Fruit fly (Drosophila melanogaster) whole organism, embryonic: ENCODE measurements around the gene CG5510.

Source experiments
- Atf-2 ChIP-seq: fragments of 200-800 bp; sonication (Bioruptor generic); optimal IDR thresholded peaks from 2 replicates; lab custom pipeline; 2016; ENCODE audit warnings: missing biosample characterization, missing genetic modification characterization
- Bteb2 ChIP-seq: fragments of 200-800 bp; sonication (Bioruptor generic); optimal IDR thresholded peaks from 2 replicates; lab custom pipeline; 2016; ENCODE audit warnings: missing biosample characterization, missing genetic modification characterization
- CG10321 ChIP-seq: fragments of 200-800 bp; sonication (Bioruptor generic); IDR thresholded peaks from 2 replicates; pipeline ENCODE4 v1.3.6; 2022; ENCODE audit warnings: missing biosample characterization, missing genetic modification characterization
- CG10462 ChIP-seq: fragments of 200-800 bp; sonication (Bioruptor generic); optimal IDR thresholded peaks from 2 replicates; lab custom pipeline; 2016; ENCODE audit warnings: missing biosample characterization, missing genetic modification characterization
- CG11456 ChIP-seq: fragments of 200-800 bp; sonication (Bioruptor generic); IDR thresholded peaks from 3 replicates; pipeline ENCODE4 v1.3.6; 2022; ENCODE audit warnings: missing biosample characterization, missing genetic modification characterization
- CG13624 ChIP-seq: fragments of 200-800 bp; sonication (Bioruptor generic); optimal IDR thresholded peaks from 2 replicates; lab custom pipeline; 2016; ENCODE audit warnings: missing biosample characterization, missing genetic modification characterization
- CG13894 ChIP-seq: fragments of 200-800 bp; sonication (Bioruptor generic); optimal IDR thresholded peaks from 3 replicates; lab custom pipeline; 2018; ENCODE audit warnings: missing biosample characterization, mild to moderate bottlenecking, missing genetic modification characterization, moderate library complexity
- CG14860 ChIP-seq: fragments of 200-800 bp; sonication (Bioruptor generic); IDR thresholded peaks from 3 replicates; pipeline ENCODE4 v1.3.6; 2022; ENCODE audit warnings: missing biosample characterization, missing genetic modification characterization; ENCODE audit not compliant: partially characterized antibody
- CG15601 ChIP-seq: fragments of 200-800 bp; sonication (Bioruptor generic); optimal IDR thresholded peaks from 3 replicates; lab custom pipeline; 2019; ENCODE audit warnings: missing biosample characterization, mild to moderate bottlenecking, missing genetic modification characterization, moderate library complexity
- CG1602 ChIP-seq: fragments of 200-800 bp; sonication (Bioruptor generic); optimal IDR thresholded peaks from 3 replicates; lab custom pipeline; 2016; ENCODE audit warnings: missing biosample characterization, missing genetic modification characterization
- CG16863 ChIP-seq: fragments of 200-800 bp; sonication (Bioruptor generic); optimal IDR thresholded peaks from 3 replicates; lab custom pipeline; 2016; ENCODE audit warnings: missing biosample characterization, missing genetic modification characterization
- CG17802 ChIP-seq: fragments of 200-800 bp; sonication (Bioruptor generic); optimal IDR thresholded peaks from 2 replicates; lab custom pipeline; 2018; ENCODE audit warnings: missing biosample characterization, mild to moderate bottlenecking, missing genetic modification characterization, moderate library complexity
- CG1832 ChIP-seq: fragments of 200-800 bp; sonication (Bioruptor generic); optimal IDR thresholded peaks from 2 replicates; lab custom pipeline; 2017; ENCODE audit warnings: missing biosample characterization, mild to moderate bottlenecking, missing genetic modification characterization, inconsistent platforms
- CG2129 ChIP-seq: fragments of 200-800 bp; sonication (Bioruptor generic); IDR thresholded peaks from 2 replicates; pipeline ENCODE4 v1.3.6; 2022; ENCODE audit warnings: missing biosample characterization, missing genetic modification characterization; ENCODE audit not compliant: partially characterized antibody
- CG2678 ChIP-seq: fragments of 200-800 bp; sonication (Bioruptor generic); optimal IDR thresholded peaks from 3 replicates; lab custom pipeline; 2019; ENCODE audit warnings: missing biosample characterization, mild to moderate bottlenecking, missing genetic modification characterization, moderate library complexity
- CG31388 ChIP-seq: fragments of 200-800 bp; sonication (Bioruptor generic); optimal IDR thresholded peaks from 2 replicates; lab custom pipeline; 2016; ENCODE audit warnings: missing biosample characterization, missing genetic modification characterization
- CG6175 ChIP-seq: fragments of 200-800 bp; sonication (Bioruptor generic); IDR thresholded peaks from 3 replicates; pipeline ENCODE4 v1.3.6; 2022; ENCODE audit warnings: missing biosample characterization, missing genetic modification characterization
- CG6272 ChIP-seq: fragments of 200-800 bp; sonication (Bioruptor generic); IDR thresholded peaks from 2 replicates; pipeline ENCODE4 v1.3.6; 2022; ENCODE audit warnings: missing biosample characterization, missing genetic modification characterization
- CG6689 ChIP-seq: fragments of 200-800 bp; sonication (Bioruptor generic); IDR thresholded peaks from 2 replicates; pipeline ENCODE4 v1.3.6; 2022; ENCODE audit warnings: missing biosample characterization, missing genetic modification characterization
- CG6813 ChIP-seq: fragments of 200-800 bp; sonication (Bioruptor generic); optimal IDR thresholded peaks from 2 replicates; lab custom pipeline; 2017; ENCODE audit warnings: missing biosample characterization, missing genetic modification characterization, mild to moderate bottlenecking, moderate library complexity, missing genetic modification reagents
- CG7745 ChIP-seq: fragments of 200-800 bp; sonication (Bioruptor generic); optimal IDR thresholded peaks from 2 replicates; lab custom pipeline; 2018; ENCODE audit warnings: missing biosample characterization, mild to moderate bottlenecking, missing genetic modification characterization, moderate library complexity
- CG7963 ChIP-seq: fragments of 200-800 bp; sonication (Bioruptor generic); IDR thresholded peaks from 3 replicates; pipeline ENCODE4 v1.3.6; 2022; ENCODE audit warnings: missing biosample characterization, missing genetic modification characterization; ENCODE audit not compliant: partially characterized antibody
- Camta ChIP-seq: fragments of 200-800 bp; sonication (Bioruptor generic); optimal IDR thresholded peaks from 2 replicates; lab custom pipeline; 2016; ENCODE audit warnings: missing biosample characterization, missing genetic modification characterization
- Fer1 ChIP-seq: fragments of 200-800 bp; sonication (Bioruptor generic); optimal IDR thresholded peaks from 2 replicates; lab custom pipeline; 2017; ENCODE audit warnings: missing biosample characterization, mild to moderate bottlenecking, missing genetic modification characterization
- HLH4C ChIP-seq: fragments of 200-800 bp; sonication (Bioruptor generic); IDR thresholded peaks from 3 replicates; pipeline ENCODE4 v1.3.6; 2022; ENCODE audit warnings: missing biosample characterization, missing genetic modification characterization; ENCODE audit not compliant: partially characterized antibody
- HmgD ChIP-seq: fragments of 200-800 bp; sonication (Bioruptor generic); optimal IDR thresholded peaks from 3 replicates; lab custom pipeline; 2016; ENCODE audit warnings: missing biosample characterization, missing genetic modification characterization
- Lim3 ChIP-seq: fragments of 200-800 bp; sonication (Bioruptor generic); IDR thresholded peaks from 2 replicates; pipeline ENCODE4 v1.3.6; 2022; ENCODE audit warnings: missing biosample characterization, missing genetic modification characterization
- Max ChIP-seq: fragments of 200-800 bp; sonication (Bioruptor generic); optimal IDR thresholded peaks from 2 replicates; lab custom pipeline; 2016; ENCODE audit warnings: missing biosample characterization, mild to moderate bottlenecking, missing genetic modification characterization
- NC2β ChIP-seq: fragments of 200-800 bp; sonication (Bioruptor generic); optimal IDR thresholded peaks from 2 replicates; lab custom pipeline; 2016; ENCODE audit warnings: missing biosample characterization, missing genetic modification characterization
- NfI ChIP-seq: fragments of 200-800 bp; sonication (Bioruptor generic); optimal IDR thresholded peaks from 3 replicates; lab custom pipeline; 2018; ENCODE audit warnings: missing biosample characterization, mild to moderate bottlenecking, missing genetic modification characterization, moderate library complexity
- Pdp1 ChIP-seq, 2 experiments: fragments of 200-800 bp; sonication (Bioruptor generic); optimal IDR thresholded peaks; 3 replicates each; lab custom pipeline; 2016; ENCODE audit warnings: missing biosample characterization in 2 of 2, missing genetic modification characterization in 2 of 2, mild to moderate bottlenecking in 1 of 2, moderate library complexity in 1 of 2
- Sox100B ChIP-seq: fragments of 200-800 bp; sonication (Bioruptor generic); optimal IDR thresholded peaks from 3 replicates; lab custom pipeline; 2018; ENCODE audit warnings: missing biosample characterization, mild to moderate bottlenecking, missing genetic modification characterization
- Sry-δ ChIP-seq: fragments of 200-800 bp; sonication (Bioruptor generic); optimal IDR thresholded peaks from 2 replicates; lab custom pipeline; 2016; ENCODE audit warnings: missing biosample characterization, missing genetic modification characterization
- Trl ChIP-seq, 3 experiments: fragments of >200 bp in 2 of 3; fragments of 200-800 bp in 1 of 3; sonication (Bioruptor generic) in 1 of 3; optimal IDR thresholded peaks; 2 replicates in 1 of 3; 3 replicates in 2 of 3; lab custom pipeline; 2016 to 2017; ENCODE audit warnings: missing biosample characterization in 1 of 3, missing genetic modification characterization in 1 of 3
- Vsx1 ChIP-seq: fragments of 200-800 bp; sonication (Bioruptor generic); optimal IDR thresholded peaks from 2 replicates; lab custom pipeline; 2017; ENCODE audit warnings: missing biosample characterization, mild to moderate bottlenecking, missing genetic modification characterization, missing genetic modification reagents
- aop ChIP-seq: fragments of 200-800 bp; sonication (Bioruptor generic); IDR thresholded peaks from 2 replicates; pipeline ENCODE4 v1.3.6; 2022; ENCODE audit warnings: missing biosample characterization, missing genetic modification characterization
- bigmax ChIP-seq: fragments of 200-800 bp; sonication (Bioruptor generic); optimal IDR thresholded peaks from 2 replicates; lab custom pipeline; 2018; ENCODE audit warnings: missing biosample characterization, mild to moderate bottlenecking, missing genetic modification characterization
- cas ChIP-seq: fragments of 200-800 bp; sonication (Bioruptor generic); IDR thresholded peaks from 2 replicates; pipeline ENCODE4 v1.3.6; 2022; ENCODE audit warnings: missing biosample characterization, missing genetic modification characterization
- crc ChIP-seq: fragments of 200-800 bp; sonication (Bioruptor generic); optimal IDR thresholded peaks from 2 replicates; lab custom pipeline; 2016; ENCODE audit warnings: missing biosample characterization, missing genetic modification characterization
- crol ChIP-seq: fragments of 200-800 bp; sonication (Bioruptor generic); IDR thresholded peaks from 2 replicates; pipeline ENCODE4 v1.3.6; 2022; ENCODE audit warnings: missing biosample characterization, missing genetic modification characterization
- disco-r ChIP-seq: fragments of 200-800 bp; sonication (Bioruptor generic); optimal IDR thresholded peaks from 2 replicates; lab custom pipeline; 2016; ENCODE audit warnings: missing biosample characterization, missing genetic modification characterization
- jigr1 ChIP-seq: fragments of 200-800 bp; sonication (Bioruptor generic); IDR thresholded peaks from 3 replicates; pipeline ENCODE4 v1.3.6; 2022; ENCODE audit warnings: missing biosample characterization, missing genetic modification characterization
- ken ChIP-seq: fragments of 200-800 bp; sonication (Bioruptor generic); IDR thresholded peaks from 3 replicates; pipeline ENCODE4 v1.3.6; 2022; ENCODE audit warnings: missing biosample characterization, missing genetic modification characterization
- knrl ChIP-seq: fragments of 200-800 bp; sonication (Bioruptor generic); IDR thresholded peaks from 3 replicates; pipeline ENCODE4 v1.3.6; 2022; ENCODE audit warnings: missing biosample characterization, missing genetic modification characterization; ENCODE audit not compliant: partially characterized antibody
- luna ChIP-seq: fragments of 200-800 bp; sonication (Bioruptor generic); optimal IDR thresholded peaks from 2 replicates; lab custom pipeline; 2016; ENCODE audit warnings: missing biosample characterization, missing genetic modification characterization
- pnt ChIP-seq: fragments of 200-800 bp; sonication (Bioruptor generic); optimal IDR thresholded peaks from 3 replicates; lab custom pipeline; 2016; ENCODE audit warnings: missing biosample characterization, missing genetic modification characterization
- ranshi ChIP-seq: fragments of 200-800 bp; sonication (Bioruptor generic); IDR thresholded peaks from 2 replicates; pipeline ENCODE4 v1.3.6; 2022; ENCODE audit warnings: missing biosample characterization, missing genetic modification characterization
- seq ChIP-seq: fragments of 200-800 bp; sonication (Bioruptor generic); IDR thresholded peaks from 2 replicates; pipeline ENCODE4 v1.3.6; 2022; ENCODE audit warnings: missing biosample characterization, missing genetic modification characterization
- trh ChIP-seq: fragments of 200-800 bp; sonication (Bioruptor generic); optimal IDR thresholded peaks from 2 replicates; lab custom pipeline; 2016; ENCODE audit warnings: missing biosample characterization, missing genetic modification characterization
- zf30C ChIP-seq: fragments of 200-800 bp; sonication (Bioruptor generic); optimal IDR thresholded peaks from 3 replicates; lab custom pipeline; 2018; ENCODE audit warnings: missing biosample characterization, mild to moderate bottlenecking, missing genetic modification characterization

CG5510 gene

DNA sequence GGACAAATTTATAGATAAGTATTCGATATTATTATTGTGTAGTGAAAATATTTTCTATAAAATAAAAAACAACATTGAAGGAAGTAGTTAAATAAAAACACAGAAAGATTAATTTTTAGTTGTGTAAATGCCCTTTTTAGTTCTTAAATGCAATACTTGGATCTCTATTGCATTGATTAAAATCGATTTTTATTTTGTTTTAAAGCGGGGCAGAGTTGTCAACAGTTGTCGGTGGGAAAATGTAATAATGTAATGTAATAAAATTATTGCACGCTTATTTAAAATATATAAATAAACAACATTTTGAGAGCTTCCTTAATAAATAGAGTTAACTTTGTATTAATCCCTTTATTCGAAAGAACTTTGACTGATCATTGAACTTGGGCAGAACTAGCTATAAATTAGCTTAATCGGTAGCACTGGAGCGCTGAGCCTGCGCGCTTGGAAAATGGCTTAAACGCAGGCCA is 5.8 kb downstream of the CG5510 start, which contains the start of gene Apc2 (continued):
- TF ChIP-seq CG2129 (GFP tag; lab: Robert Waterston, UW): peak; percentile 40; the same call in 1 of the 2 replicates
- no peak for TF ChIP-seq CG6813 (GFP tag; lab: Kevin White, UChicago)
- no peak for TF ChIP-seq CG11456 (GFP tag; lab: Robert Waterston, UW)
- TF ChIP-seq CG17802 (tag; lab: Kevin White, UChicago): no peak
- peak; percentile 52 for TF ChIP-seq CG13894
- no peak for TF ChIP-seq Trl (optimal IDR thresholded peaks at IDR 0.05; lab: Kevin White, UChicago)
- TF ChIP-seq Trl (GFP tag; optimal IDR thresholded peaks at IDR 0.05; lab: Kevin White, UChicago): peak; percentile 16
- TF ChIP-seq zf30C (GFP tag; lab: Kevin White, UChicago): no peak
- no peak for TF ChIP-seq CG1832
- TF ChIP-seq CG13624: no peak
- TF ChIP-seq CG2678 (tag; lab: Kevin White, UChicago): peak; percentile 75
- no peak for TF ChIP-seq CG7963
- peak; percentile 60 for TF ChIP-seq CG1602 (GFP tag; lab: Kevin White, UChicago)
- peak; percentile 60; the same call in 1 of the 2 replicates for TF ChIP-seq ranshi (GFP tag; lab: Robert Waterston, UW)
- TF ChIP-seq Max (GFP tag; lab: Kevin White, UChicago): peak; percentile 35
- no peak for TF ChIP-seq Lim3 (GFP tag; lab: Robert Waterston, UW)
- TF ChIP-seq Vsx1 (GFP tag; lab: Kevin White, UChicago): no peak
- TF ChIP-seq Fer1: peak; percentile 30
- TF ChIP-seq luna (GFP tag; lab: Kevin White, UChicago): no peak
- TF ChIP-seq CG6272 (GFP tag; lab: Robert Waterston, UW): no peak
- TF ChIP-seq Camta (GFP tag; lab: Kevin White, UChicago): peak; percentile 23
- TF ChIP-seq NC2β (GFP tag; lab: Kevin White, UChicago): no peak
- peak; percentile 27; the same call in 1 of the 3 replicates for TF ChIP-seq HLH4C (GFP tag; lab: Robert Waterston, UW)
- TF ChIP-seq CG6689: peak; percentile 57; the same call in 1 of the 2 replicates
- peak; percentile 73 for TF ChIP-seq CG10462 (GFP tag; lab: Kevin White, UChicago)
- peak; percentile 55; the same call in 1 of the 3 replicates for TF ChIP-seq jigr1
- TF ChIP-seq CG6175 (GFP tag; lab: Robert Waterston, UW): no peak
- TF ChIP-seq Sox100B: no peak
- TF ChIP-seq Atf-2 (GFP tag; lab: Kevin White, UChicago): no peak
- no peak for TF ChIP-seq CG31388 (GFP tag; lab: Kevin White, UChicago)
- no peak for TF ChIP-seq disco-r
- TF ChIP-seq HmgD: no peak
- TF ChIP-seq crc (GFP tag; lab: Kevin White, UChicago): no peak
- no peak for TF ChIP-seq CG14860 (GFP tag; lab: Robert Waterston, UW)
- no peak for TF ChIP-seq cas (GFP tag; lab: Robert Waterston, UW)
- no peak for TF ChIP-seq trh (GFP tag; lab: Kevin White, UChicago)
- TF ChIP-seq NfI (GFP tag; lab: Kevin White, UChicago): peak; percentile 56
- no peak for TF ChIP-seq bigmax
- no peak for TF ChIP-seq CG7745
- no peak for TF ChIP-seq aop
- no peak for TF ChIP-seq Bteb2 (GFP tag; lab: Kevin White, UChicago)
- TF ChIP-seq knrl: peak; percentile 46; the same call in 1 of the 3 replicates
- TF ChIP-seq seq (GFP tag; lab: Robert Waterston, UW): no peak
- TF ChIP-seq CG16863 (GFP tag; lab: Kevin White, UChicago): peak; percentile 11
- peak; percentile 38 to 64 for TF ChIP-seq Pdp1 (GFP tag; optimal IDR thresholded peaks at IDR 0.05; lab: Kevin White, UChicago)
- TF ChIP-seq CG10321 (GFP tag; lab: Robert Waterston, UW): 0 out of 2 replicates have a peak, but pooled peaks have one; percentile 21
- peak; percentile 66 for TF ChIP-seq Sry-δ (GFP tag; lab: Kevin White, UChicago)
- TF ChIP-seq crol: no peak
- no peak for TF ChIP-seq pnt
- peak; percentile 47 for TF ChIP-seq CG15601
- peak; percentile 59; the same call in 2 of the 3 replicates for TF ChIP-seq ken (GFP tag; lab: Robert Waterston, UW)
